Worm (Caenorhabditis elegans) whole organism, young adult: ENCODE measurements around the gene ZK1290.10.

Source experiments
- B0035.1 ChIP-seq: sonication (generic microtip); optimal IDR thresholded peaks from 2 replicates; lab custom pipeline; 2016; ENCODE audit warnings: missing genetic modification characterization, mild to moderate bottlenecking, missing compliant biosample characterization, missing genotype, missing genetic modification reagents
- B0261.1 ChIP-seq: sonication (generic microtip); optimal IDR thresholded peaks from 2 replicates; lab custom pipeline; 2016; ENCODE audit warnings: mild to moderate bottlenecking, missing genetic modification characterization, moderate library complexity, missing compliant biosample characterization
- C06A6.2 ChIP-seq: fragments of 200-800 bp; sonication (Bioruptor generic); conservative IDR thresholded peaks from 2 replicates; pipeline ENCODE4 v1.3.6; 2022; ENCODE audit warnings: missing genetic modification characterization, missing compliant biosample characterization
- C17E4.6 ChIP-seq: fragments of 200-800 bp; sonication (Bioruptor generic); IDR thresholded peaks from 2 replicates; pipeline ENCODE4 v1.3.6; 2022; ENCODE audit warnings: missing genetic modification reagents, missing genetic modification characterization, missing compliant biosample characterization
- F10E7.11 ChIP-seq: sonication (generic microtip); optimal IDR thresholded peaks from 2 replicates; lab custom pipeline; 2017; ENCODE audit warnings: mild to moderate bottlenecking, missing genetic modification characterization, moderate library complexity, missing compliant biosample characterization
- F22D6.2 ChIP-seq: sonication (generic microtip); optimal IDR thresholded peaks from 2 replicates; lab custom pipeline; 2016; ENCODE audit warnings: mild to moderate bottlenecking, missing genetic modification characterization, missing compliant biosample characterization
- F23B12.7 ChIP-seq: sonication (generic microtip); optimal IDR thresholded peaks from 2 replicates; lab custom pipeline; 2017; ENCODE audit warnings: missing genetic modification characterization, mild to moderate bottlenecking, missing compliant biosample characterization, antibody characterized with exemption, moderate library complexity; ENCODE audit not compliant: insufficient read depth
- F33H1.4 ChIP-seq: fragments of 200-800 bp; sonication (Bioruptor generic); IDR thresholded peaks from 2 replicates; pipeline ENCODE4 v1.3.6; 2022; ENCODE audit warnings: missing genetic modification reagents, missing genetic modification characterization, missing compliant biosample characterization
- F39B2.1 ChIP-seq: fragments of 200-800 bp; sonication (Bioruptor generic); IDR thresholded peaks from 2 replicates; pipeline ENCODE4 v1.3.6; 2022; ENCODE audit warnings: missing genetic modification reagents, missing genetic modification characterization, missing compliant biosample characterization
- F49E8.2 ChIP-seq: sonication (generic microtip); optimal IDR thresholded peaks from 3 replicates; lab custom pipeline; 2017; ENCODE audit warnings: missing genetic modification characterization, mild to moderate bottlenecking, missing compliant biosample characterization, antibody characterized with exemption, moderate library complexity; ENCODE audit not compliant: insufficient read depth
- F55B11.4 ChIP-seq: sonication (generic microtip); optimal IDR thresholded peaks from 2 replicates; lab custom pipeline; 2016; ENCODE audit warnings: missing compliant biosample characterization, missing genetic modification characterization, borderline replicate concordance; ENCODE audit not compliant: insufficient read depth
- F57C9.4 ChIP-seq: sonication (generic microtip); optimal IDR thresholded peaks from 2 replicates; lab custom pipeline; 2017; ENCODE audit warnings: mild to moderate bottlenecking, missing genetic modification characterization, missing compliant biosample characterization
- Y79H2A.3 ChIP-seq: fragments of 200-800 bp; sonication (Bioruptor generic); conservative IDR thresholded peaks from 2 replicates; pipeline ENCODE4 v1.3.6; 2022; ENCODE audit warnings: missing genetic modification reagents, missing genetic modification characterization, missing compliant biosample characterization
- ZK185.1 ChIP-seq: sonication (generic microtip); optimal IDR thresholded peaks from 2 replicates; lab custom pipeline; 2016; ENCODE audit warnings: mild to moderate bottlenecking, missing genetic modification characterization, missing compliant biosample characterization; ENCODE audit not compliant: poor library complexity, severe bottlenecking
- akir-1 ChIP-seq: fragments of 200-800 bp; sonication (Bioruptor generic); optimal IDR thresholded peaks from 2 replicates; lab custom pipeline; 2018; ENCODE audit warnings: mild to moderate bottlenecking, missing genetic modification characterization, moderate library complexity, missing compliant biosample characterization
- aptf-3 ChIP-seq: fragments of 200-800 bp; sonication (Bioruptor generic); IDR thresholded peaks from 2 replicates; pipeline ENCODE4 v1.3.6; 2022; ENCODE audit warnings: missing genetic modification characterization, missing compliant biosample characterization
- atf-7 ChIP-seq: sonication (generic microtip); optimal IDR thresholded peaks from 2 replicates; lab custom pipeline; 2017; ENCODE audit warnings: mild to moderate bottlenecking, missing genetic modification characterization, missing compliant biosample characterization
- athp-1 ChIP-seq: sonication (generic microtip); optimal IDR thresholded peaks from 2 replicates; lab custom pipeline; 2017; ENCODE audit warnings: mild to moderate bottlenecking, missing genetic modification characterization, missing compliant biosample characterization
- attf-3 ChIP-seq: fragments of 200-800 bp; sonication (Bioruptor generic); conservative IDR thresholded peaks from 2 replicates; pipeline ENCODE4 v1.3.6; 2022; ENCODE audit warnings: missing genetic modification reagents, missing genetic modification characterization, missing compliant biosample characterization
- bed-2 ChIP-seq: fragments of 200-800 bp; sonication (Bioruptor generic); IDR thresholded peaks from 2 replicates; pipeline ENCODE4 v1.3.6; 2022; ENCODE audit warnings: missing genetic modification reagents, missing genetic modification characterization, missing compliant biosample characterization
- ccch-3 ChIP-seq: fragments of 200-800 bp; sonication (Bioruptor generic); optimal IDR thresholded peaks from 2 replicates; lab custom pipeline; 2018; ENCODE audit warnings: mild to moderate bottlenecking, missing genetic modification characterization, missing compliant biosample characterization
- egl-18 ChIP-seq: fragments of 200-800 bp; sonication (Bioruptor generic); IDR thresholded peaks from 2 replicates; pipeline ENCODE4 v1.3.6; 2022; ENCODE audit warnings: missing genetic modification reagents, missing genetic modification characterization, missing compliant biosample characterization
- egl-44 ChIP-seq: fragments of 200-800 bp; sonication (Bioruptor generic); IDR thresholded peaks from 2 replicates; pipeline ENCODE4 v1.3.6; 2022; ENCODE audit warnings: missing genetic modification reagents, missing genetic modification characterization, missing compliant biosample characterization
- fkh-3 ChIP-seq: sonication (generic microtip); optimal IDR thresholded peaks from 2 replicates; lab custom pipeline; 2016; ENCODE audit warnings: mild to moderate bottlenecking, missing genetic modification characterization, missing compliant biosample characterization
- him-1 ChIP-seq: sonication (generic microtip); optimal IDR thresholded peaks from 2 replicates; lab custom pipeline; 2016; ENCODE audit warnings: missing genotype, missing genetic modification reagents, missing genetic modification characterization, missing compliant biosample characterization
- hrde-1 ChIP-seq: sonication (generic microtip); optimal IDR thresholded peaks from 2 replicates; lab custom pipeline; 2016; ENCODE audit warnings: missing genetic modification characterization, mild to moderate bottlenecking, missing compliant biosample characterization, moderate library complexity, missing genotype, missing genetic modification reagents, borderline replicate concordance
- hsf-1 ChIP-seq: fragments of 200-800 bp; sonication (Bioruptor generic); IDR thresholded peaks from 2 replicates; pipeline ENCODE4 v1.3.6; 2022; ENCODE audit warnings: missing genetic modification reagents, missing genetic modification characterization, missing compliant biosample characterization
- lag-1 ChIP-seq: fragments of 200-800 bp; sonication (Bioruptor generic); IDR thresholded peaks from 2 replicates; pipeline ENCODE4 v1.3.6; 2022; ENCODE audit warnings: missing genetic modification reagents, missing genetic modification characterization, missing compliant biosample characterization
- lin-26 ChIP-seq: fragments of 200-800 bp; sonication (Bioruptor generic); IDR thresholded peaks from 2 replicates; pipeline ENCODE4 v1.3.6; 2022; ENCODE audit warnings: missing genetic modification reagents, missing genetic modification characterization, missing compliant biosample characterization
- lsl-1 ChIP-seq: fragments of 200-800 bp; sonication (Bioruptor generic); optimal IDR thresholded peaks from 2 replicates; lab custom pipeline; 2018; ENCODE audit warnings: mild to moderate bottlenecking, missing genetic modification characterization, moderate library complexity, missing compliant biosample characterization
- mcd-1 ChIP-seq: fragments of 200-800 bp; sonication (Bioruptor generic); IDR thresholded peaks from 2 replicates; pipeline ENCODE4 v1.3.6; 2022; ENCODE audit warnings: missing genetic modification reagents, missing genetic modification characterization, missing compliant biosample characterization
- mel-28 ChIP-seq: sonication (generic microtip); optimal IDR thresholded peaks from 2 replicates; lab custom pipeline; 2016; ENCODE audit warnings: borderline replicate concordance, mild to moderate bottlenecking, missing genetic modification characterization, missing compliant biosample characterization
- nhr-90 ChIP-seq: sonication (generic microtip); optimal IDR thresholded peaks from 2 replicates; lab custom pipeline; 2016; ENCODE audit warnings: missing genotype, mild to moderate bottlenecking, missing genetic modification characterization, missing compliant biosample characterization
- pbrm-1 ChIP-seq: fragments of 200-800 bp; sonication (Bioruptor generic); IDR thresholded peaks from 2 replicates; pipeline ENCODE4 v1.3.6; 2022; ENCODE audit warnings: missing genetic modification reagents, missing genetic modification characterization, missing compliant biosample characterization
- pha-4 ChIP-seq: fragments of 150-350 bp; sonication (generic microtip); optimal IDR thresholded peaks from 2 replicates; lab custom pipeline; 2014; ENCODE audit warnings: missing biosample characterization, missing genetic modification reagents, missing genetic modification characterization
- rcor-1 ChIP-seq: fragments of 200-800 bp; sonication (Bioruptor generic); IDR thresholded peaks from 2 replicates; pipeline ENCODE4 v1.3.6; 2022; ENCODE audit warnings: missing genetic modification reagents, missing genetic modification characterization, missing compliant biosample characterization
- rpc-1 ChIP-seq, 2 experiments: fragments of 150-350 bp in 1 of 2; sonication (generic microtip) in 1 of 2; optimal IDR thresholded peaks; 2 replicates each; lab custom pipeline; 2014 to 2018; ENCODE audit warnings: missing biosample characterization in 1 of 2, missing genetic modification characterization in 1 of 2, missing genetic modification reagents in 1 of 2, missing genotype in 1 of 2
- snpc-1.3 ChIP-seq: sonication (generic microtip); optimal IDR thresholded peaks from 2 replicates; lab custom pipeline; 2017; ENCODE audit warnings: missing genetic modification characterization, mild to moderate bottlenecking, missing compliant biosample characterization, antibody characterized with exemption, moderate library complexity, missing genotype, missing genetic modification reagents; ENCODE audit not compliant: insufficient read depth
- snpc-3.4 ChIP-seq: sonication (generic microtip); optimal IDR thresholded peaks from 2 replicates; lab custom pipeline; 2017; ENCODE audit warnings: missing genetic modification characterization, mild to moderate bottlenecking, missing compliant biosample characterization, antibody characterized with exemption, moderate library complexity, missing genotype, missing genetic modification reagents
- snpc-4 ChIP-seq, 5 experiments: fragments of 150-350 bp in 1 of 5; sonication (generic microtip) in 4 of 5; optimal IDR thresholded peaks; 2 replicates each; lab custom pipeline; 2014 to 2018; ENCODE audit warnings: missing genetic modification characterization in 5 of 5, missing biosample characterization in 3 of 5, antibody characterized with exemption in 2 of 5, mild to moderate bottlenecking in 2 of 5, missing compliant biosample characterization in 2 of 5, missing genotype in 2 of 5, moderate library complexity in 2 of 5, missing genetic modification reagents in 1 of 5
- tbp1 ChIP-seq: fragments of 200-800 bp; sonication (Bioruptor generic); optimal IDR thresholded peaks from 2 replicates; lab custom pipeline; 2018; ENCODE audit warnings: mild to moderate bottlenecking, missing genetic modification characterization, missing compliant biosample characterization
- unc-130 ChIP-seq: sonication (generic microtip); optimal IDR thresholded peaks from 2 replicates; lab custom pipeline; 2016; ENCODE audit warnings: missing genetic modification reagents, missing genetic modification characterization, missing compliant biosample characterization
- xnd-1 ChIP-seq: sonication (generic microtip); optimal IDR thresholded peaks from 2 replicates; lab custom pipeline; 2016; ENCODE audit warnings: missing genotype, missing genetic modification reagents, missing genetic modification characterization, missing compliant biosample characterization
- zfh-2 ChIP-seq: fragments of 200-800 bp; sonication (Bioruptor generic); conservative IDR thresholded peaks from 2 replicates; pipeline ENCODE4 v1.3.6; 2022; ENCODE audit warnings: missing genetic modification reagents, missing genetic modification characterization, missing compliant biosample characterization
- zim-3 ChIP-seq: sonication (generic microtip); optimal IDR thresholded peaks from 2 replicates; lab custom pipeline; 2017; ENCODE audit warnings: mild to moderate bottlenecking, missing genetic modification characterization, moderate library complexity, missing compliant biosample characterization
- ztf-28 ChIP-seq: fragments of 200-800 bp; sonication (Bioruptor generic); IDR thresholded peaks from 2 replicates; pipeline ENCODE4 v1.3.6; 2022; ENCODE audit warnings: missing genetic modification reagents, missing genetic modification characterization, missing compliant biosample characterization

ZK1290.10 gene

DNA sequence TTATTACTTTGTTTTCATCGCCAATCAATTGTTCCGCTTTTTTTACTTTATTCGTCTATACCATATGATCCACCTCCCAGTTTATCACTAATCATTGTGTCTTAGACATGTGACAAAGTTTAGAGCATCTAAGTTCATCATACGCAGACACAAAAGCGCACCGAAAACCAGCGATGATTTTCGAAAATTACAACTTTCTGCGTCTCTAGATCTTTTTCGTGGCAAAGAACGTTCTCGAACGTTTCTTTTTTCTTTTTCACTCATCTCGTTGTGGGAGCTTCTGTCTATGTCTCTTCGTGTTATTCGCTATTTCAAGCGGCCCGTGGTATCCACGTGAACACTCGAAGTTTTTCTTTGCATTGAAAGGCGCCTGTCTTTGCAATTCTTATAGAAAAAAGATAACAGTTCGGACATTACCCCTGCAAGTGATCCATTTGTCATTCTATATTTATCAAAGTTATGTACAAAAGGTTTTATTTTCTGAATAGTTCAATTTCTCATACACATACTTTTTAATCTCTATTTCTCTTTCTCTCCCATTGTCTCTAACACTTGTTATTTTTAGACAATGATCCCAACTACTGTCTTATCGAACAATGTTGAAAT is 24.5 kb downstream of the ZK1290.10 start, which contains the start of gene ZK1290.5 (continued):
- TF ChIP-seq F33H1.4 (GFP tag; lab: Robert Waterston, UW) (no peak), mcd-1 (GFP tag; lab: Robert Waterston, UW) (no peak; the same call in 1 of the 2 replicates), fkh-3 (tag; lab: Kevin White, UChicago) (no peak), ccch-3 (GFP tag; lab: Kevin White, UChicago) (no peak), hsf-1 (peak; percentile 93), zim-3 (tag; lab: Kevin White, UChicago) (no peak), rcor-1 (GFP tag; lab: Robert Waterston, UW) (no peak), athp-1 (tag; lab: Kevin White, UChicago) (peak; percentile 44), atf-7 (peak; percentile 84), ztf-28 (no peak), F57C9.4 (tag; lab: Kevin White, UChicago) (no peak), Y79H2A.3 (GFP tag; lab: Robert Waterston, UW) (no peak), C06A6.2 (GFP tag; lab: Robert Waterston, UW) (peak; percentile 86), snpc-4 (GFP tag; optimal IDR thresholded peaks at IDR 0.05; lab: Kevin White, UChicago) (no peak), snpc-4 (tag; optimal IDR thresholded peaks at IDR 0.05; lab: Kevin White, UChicago) (peak in 1 of 4 experiments; percentile 44), F55B11.4 (tag; lab: Kevin White, UChicago) (no peak), C17E4.6 (GFP tag; lab: Robert Waterston, UW) (no peak), lin-26 (GFP tag; lab: Robert Waterston, UW) (no peak), nhr-90 (tag; lab: Kevin White, UChicago) (peak; percentile 43), snpc-1.3 (tag; lab: Kevin White, UChicago) (no peak), egl-18 (GFP tag; lab: Robert Waterston, UW) (no peak), bed-2 (GFP tag; lab: Robert Waterston, UW) (no peak), F10E7.11 (tag; lab: Kevin White, UChicago) (no peak), rpc-1 (optimal IDR thresholded peaks at IDR 0.05; lab: Kevin White, UChicago) (no peak), rpc-1 (tag; optimal IDR thresholded peaks at IDR 0.05; lab: Kevin White, UChicago) (no peak), pha-4 (tag; lab: Kevin White, UChicago) (peak; percentile 80), aptf-3 (GFP tag; lab: Robert Waterston, UW) (no peak), F39B2.1 (GFP tag; lab: Robert Waterston, UW) (no peak), lag-1 (GFP tag; lab: Robert Waterston, UW) (no peak), mel-28 (tag; lab: Kevin White, UChicago) (no peak), egl-44 (GFP tag; lab: Robert Waterston, UW) (peak; percentile 45; the same call in 1 of the 2 replicates), lsl-1 (GFP tag; lab: Kevin White, UChicago) (no peak), xnd-1 (tag; lab: Kevin White, UChicago) (no peak), snpc-3.4 (tag; lab: Kevin White, UChicago) (no peak), zfh-2 (no peak), akir-1 (GFP tag; lab: Kevin White, UChicago) (no peak), F22D6.2 (tag; lab: Kevin White, UChicago) (peak; percentile 82), unc-130 (GFP tag; lab: Kevin White, UChicago) (no peak), attf-3 (GFP tag; lab: Robert Waterston, UW) (no peak), B0261.1 (tag; lab: Kevin White, UChicago) (no peak), B0035.1 (tag; lab: Kevin White, UChicago) (peak; percentile 31), tbp1 (peak; percentile 55), hrde-1 (tag; lab: Kevin White, UChicago) (no peak), him-1 (tag; lab: Kevin White, UChicago) (no peak), ZK185.1 (tag; lab: Kevin White, UChicago) (peak; percentile 28), F23B12.7 (tag; lab: Kevin White, UChicago) (peak; percentile 6), pbrm-1 (GFP tag; lab: Robert Waterston, UW) (no peak), F49E8.2 (tag; lab: Kevin White, UChicago) (no peak)
